Worm (Caenorhabditis elegans) whole organism, young adult: ENCODE data around the gene pir-1.

Source experiments
- B0019.2 ChIP-seq: fragments of 200-800 bp; sonication (Bioruptor generic); conservative IDR thresholded peaks from 2 replicates; pipeline ENCODE4 v1.3.6; 2022; ENCODE audit warnings: missing genetic modification reagents, missing genetic modification characterization, missing compliant biosample characterization
- D2030.7 ChIP-seq: fragments of 200-800 bp; sonication (Bioruptor generic); IDR thresholded peaks from 2 replicates; pipeline ENCODE4 v1.3.6; 2022; ENCODE audit warnings: missing genetic modification reagents, missing genetic modification characterization, missing compliant biosample characterization
- F39B2.1 ChIP-seq: fragments of 200-800 bp; sonication (Bioruptor generic); IDR thresholded peaks from 2 replicates; pipeline ENCODE4 v1.3.6; 2022; ENCODE audit warnings: missing genetic modification reagents, missing genetic modification characterization, missing compliant biosample characterization
- F49E8.2 ChIP-seq: sonication (generic microtip); optimal IDR thresholded peaks from 3 replicates; lab custom pipeline; 2017; ENCODE audit warnings: missing genetic modification characterization, mild to moderate bottlenecking, missing compliant biosample characterization, antibody characterized with exemption, moderate library complexity; ENCODE audit not compliant: insufficient read depth
- Y53F4B.3 ChIP-seq: fragments of 200-800 bp; sonication (Bioruptor generic); IDR thresholded peaks from 2 replicates; pipeline ENCODE4 v1.3.6; 2022; ENCODE audit warnings: missing genetic modification reagents, missing genetic modification characterization, missing compliant biosample characterization
- Y53G8AR.9 ChIP-seq: fragments of 200-800 bp; sonication (Bioruptor generic); conservative IDR thresholded peaks from 2 replicates; pipeline ENCODE4 v1.3.6; 2022; ENCODE audit warnings: missing genetic modification reagents, missing genetic modification characterization, missing compliant biosample characterization
- ZK185.1 ChIP-seq: sonication (generic microtip); optimal IDR thresholded peaks from 2 replicates; lab custom pipeline; 2016; ENCODE audit warnings: mild to moderate bottlenecking, missing genetic modification characterization, missing compliant biosample characterization; ENCODE audit not compliant: poor library complexity, severe bottlenecking
- ama-1 ChIP-seq, 3 experiments: fragments of 150-350 bp in 1 of 3; sonication (generic microtip) in 2 of 3; optimal IDR thresholded peaks; 2 replicates each; lab custom pipeline; 2014 to 2018; ENCODE audit warnings: missing biosample characterization in 2 of 3, missing genetic modification characterization in 2 of 3, missing genetic modification reagents in 2 of 3
- attf-6 ChIP-seq: fragments of 200-800 bp; sonication (Bioruptor generic); IDR thresholded peaks from 2 replicates; pipeline ENCODE4 v1.3.6; 2022; ENCODE audit warnings: missing genetic modification reagents, missing genetic modification characterization, missing compliant biosample characterization
- bed-2 ChIP-seq: fragments of 200-800 bp; sonication (Bioruptor generic); IDR thresholded peaks from 2 replicates; pipeline ENCODE4 v1.3.6; 2022; ENCODE audit warnings: missing genetic modification reagents, missing genetic modification characterization, missing compliant biosample characterization
- ccch-3 ChIP-seq: fragments of 200-800 bp; sonication (Bioruptor generic); optimal IDR thresholded peaks from 2 replicates; lab custom pipeline; 2018; ENCODE audit warnings: mild to moderate bottlenecking, missing genetic modification characterization, missing compliant biosample characterization
- ceh-58 ChIP-seq: fragments of 200-800 bp; sonication (Bioruptor generic); IDR thresholded peaks from 2 replicates; pipeline ENCODE4 v1.3.6; 2022; ENCODE audit warnings: missing genetic modification characterization, missing compliant biosample characterization
- ekl-4 ChIP-seq: fragments of 200-800 bp; sonication (Bioruptor generic); IDR thresholded peaks from 2 replicates; pipeline ENCODE4 v1.3.6; 2022; ENCODE audit warnings: missing genetic modification reagents, missing genetic modification characterization, missing compliant biosample characterization
- let-607 ChIP-seq, 2 experiments: fragments of 200-800 bp in 1 of 2; sonication (Bioruptor generic) in 1 of 2; sonication (generic microtip) in 1 of 2; optimal IDR thresholded peaks; 2 replicates each; lab custom pipeline; 2016 to 2018; ENCODE audit warnings: mild to moderate bottlenecking in 2 of 2, missing compliant biosample characterization in 2 of 2, missing genetic modification characterization in 2 of 2, moderate library complexity in 2 of 2, missing genotype in 1 of 2
- lin-40 ChIP-seq: sonication (generic microtip); optimal IDR thresholded peaks from 2 replicates; lab custom pipeline; 2016; ENCODE audit warnings: missing genetic modification characterization, mild to moderate bottlenecking, missing compliant biosample characterization, missing genotype, missing genetic modification reagents
- lsy-27 ChIP-seq: sonication (generic microtip); optimal IDR thresholded peaks from 2 replicates; lab custom pipeline; 2017; ENCODE audit warnings: missing genetic modification characterization, mild to moderate bottlenecking, missing compliant biosample characterization, antibody characterized with exemption, missing genotype, borderline replicate concordance; ENCODE audit not compliant: insufficient read depth
- mcd-1 ChIP-seq: fragments of 200-800 bp; sonication (Bioruptor generic); IDR thresholded peaks from 2 replicates; pipeline ENCODE4 v1.3.6; 2022; ENCODE audit warnings: missing genetic modification reagents, missing genetic modification characterization, missing compliant biosample characterization
- nfya-2 ChIP-seq: fragments of 200-800 bp; sonication (Bioruptor generic); IDR thresholded peaks from 2 replicates; pipeline ENCODE4 v1.3.6; 2022; ENCODE audit warnings: missing genetic modification reagents, missing genetic modification characterization, missing compliant biosample characterization
- nhr-80 ChIP-seq: sonication (generic microtip); optimal IDR thresholded peaks from 2 replicates; lab custom pipeline; 2016; ENCODE audit warnings: missing genetic modification characterization, missing compliant biosample characterization
- nhr-90 ChIP-seq: sonication (generic microtip); optimal IDR thresholded peaks from 2 replicates; lab custom pipeline; 2016; ENCODE audit warnings: missing genotype, mild to moderate bottlenecking, missing genetic modification characterization, missing compliant biosample characterization
- rec-8 ChIP-seq, 2 experiments: sonication (generic microtip); optimal IDR thresholded peaks; 2 replicates each; lab custom pipeline; 2016; ENCODE audit warnings: mild to moderate bottlenecking in 2 of 2, missing genetic modification characterization in 2 of 2, missing genetic modification reagents in 2 of 2, missing genotype in 2 of 2, missing biosample characterization in 1 of 2, missing compliant biosample characterization in 1 of 2, moderate library complexity in 1 of 2
- somi-1 ChIP-seq: fragments of 200-800 bp; sonication (Bioruptor generic); optimal IDR thresholded peaks from 2 replicates; lab custom pipeline; 2018; ENCODE audit warnings: mild to moderate bottlenecking, missing genetic modification characterization, missing compliant biosample characterization
- tlf-1 ChIP-seq: fragments of 200-800 bp; sonication (Bioruptor generic); optimal IDR thresholded peaks from 2 replicates; lab custom pipeline; 2018; ENCODE audit warnings: mild to moderate bottlenecking, missing genetic modification characterization, missing compliant biosample characterization
- unc-130 ChIP-seq: sonication (generic microtip); optimal IDR thresholded peaks from 2 replicates; lab custom pipeline; 2016; ENCODE audit warnings: missing genetic modification reagents, missing genetic modification characterization, missing compliant biosample characterization
- unc-62 ChIP-seq: fragments of 150-350 bp; optimal IDR thresholded peaks from 2 replicates; lab custom pipeline; 2014; ENCODE audit warnings: missing biosample characterization, missing genetic modification reagents, missing genetic modification characterization
- zim-3 ChIP-seq: sonication (generic microtip); optimal IDR thresholded peaks from 2 replicates; lab custom pipeline; 2017; ENCODE audit warnings: mild to moderate bottlenecking, missing genetic modification characterization, moderate library complexity, missing compliant biosample characterization
- ztf-28 ChIP-seq: fragments of 200-800 bp; sonication (Bioruptor generic); IDR thresholded peaks from 2 replicates; pipeline ENCODE4 v1.3.6; 2022; ENCODE audit warnings: missing genetic modification reagents, missing genetic modification characterization, missing compliant biosample characterization

pir-1 gene

ce11 chrII:9152231-9152630, 24.9 kb upstream of the pir-1 start, which contains the start of gene col-78:
TSS of gene col-78 (plus strand) at chrII:9152531.
- TF ChIP-seq D2030.7 (GFP tag; lab: Robert Waterston, UW) (no peak), Y53F4B.3 (GFP tag; lab: Robert Waterston, UW) (no peak), mcd-1 (GFP tag; lab: Robert Waterston, UW) (no peak), lsy-27 (tag; lab: Kevin White, UChicago) (no peak), nfya-2 (GFP tag; lab: Robert Waterston, UW) (no peak), tlf-1 (no peak), unc-130 (no peak), Y53G8AR.9 (no peak), ceh-58 (GFP tag; lab: Robert Waterston, UW) (no peak), rec-8 (tag; optimal IDR thresholded peaks at IDR 0.05; lab: Kevin White, UChicago) (no peak), bed-2 (no peak), ama-1 (optimal IDR thresholded peaks at IDR 0.05; lab: Kevin White, UChicago) (no peak), ama-1 (GFP tag; optimal IDR thresholded peaks at IDR 0.05; lab: Kevin White, UChicago) (no peak), ekl-4 (GFP tag; lab: Robert Waterston, UW) (no peak)

ce11 chrII:9154339-9154738, 22.8 kb upstream of the pir-1 start:
- TF ChIP-seq F39B2.1 (GFP tag; lab: Robert Waterston, UW) = no peak
- TF ChIP-seq B0019.2 (GFP tag; lab: Robert Waterston, UW) = no peak
- TF ChIP-seq unc-62 (GFP tag; lab: Kevin White, UChicago) = no peak
- TF ChIP-seq ccch-3 (GFP tag; lab: Kevin White, UChicago) = no peak
- no peak for TF ChIP-seq zim-3 (tag; lab: Kevin White, UChicago)

- TF ChIP-seq attf-6 (GFP tag; lab: Robert Waterston, UW) (no peak), nhr-80 (tag; lab: Kevin White, UChicago) (peak; percentile 54), let-607 (tag; optimal IDR thresholded peaks at IDR 0.05; lab: Kevin White, UChicago) (peak in 1 of 2 experiments; percentile 8), unc-62 (GFP tag; lab: Kevin White, UChicago) (no peak)
Observed at ce11 chrII:9156277-9156676, 20.8 kb upstream of the pir-1 start.

- TF ChIP-seq nhr-80 (tag; lab: Kevin White, UChicago) (peak; percentile 75), nhr-90 (tag; lab: Kevin White, UChicago) (no peak)
Observed at ce11 chrII:9157125-9157524, 20.0 kb upstream of the pir-1 start.

- TF ChIP-seq nhr-80 (tag; lab: Kevin White, UChicago) (peak; percentile 2), ztf-28 (GFP tag; lab: Robert Waterston, UW) (no peak)
Observed at ce11 chrII:9158029-9158428, 19.1 kb upstream of the pir-1 start, which contains the start of gene oac-54. TSS of gene oac-54 (plus strand) at chrII:9158111.

- no peak for TF ChIP-seq rec-8 (tag; optimal IDR thresholded peaks at IDR 0.05; lab: Kevin White, UChicago)
- no peak for TF ChIP-seq F49E8.2 (tag; lab: Kevin White, UChicago)
- peak; percentile 3 for TF ChIP-seq somi-1 (GFP tag; lab: Kevin White, UChicago)
- TF ChIP-seq lin-40 (tag; lab: Kevin White, UChicago) = peak; percentile 21
- TF ChIP-seq ZK185.1 = peak; percentile 0
- TF ChIP-seq nhr-80 (tag; lab: Kevin White, UChicago) = peak; percentile 65
Observed at ce11 chrII:9160197-9160806, 16.8 kb upstream of the pir-1 start.
